Worm (Caenorhabditis elegans): ENCODE results near the gene dhs-25.
A peak's percentile ranks its signal among the peaks of the same experiment; 100 is the strongest.

DNA sequence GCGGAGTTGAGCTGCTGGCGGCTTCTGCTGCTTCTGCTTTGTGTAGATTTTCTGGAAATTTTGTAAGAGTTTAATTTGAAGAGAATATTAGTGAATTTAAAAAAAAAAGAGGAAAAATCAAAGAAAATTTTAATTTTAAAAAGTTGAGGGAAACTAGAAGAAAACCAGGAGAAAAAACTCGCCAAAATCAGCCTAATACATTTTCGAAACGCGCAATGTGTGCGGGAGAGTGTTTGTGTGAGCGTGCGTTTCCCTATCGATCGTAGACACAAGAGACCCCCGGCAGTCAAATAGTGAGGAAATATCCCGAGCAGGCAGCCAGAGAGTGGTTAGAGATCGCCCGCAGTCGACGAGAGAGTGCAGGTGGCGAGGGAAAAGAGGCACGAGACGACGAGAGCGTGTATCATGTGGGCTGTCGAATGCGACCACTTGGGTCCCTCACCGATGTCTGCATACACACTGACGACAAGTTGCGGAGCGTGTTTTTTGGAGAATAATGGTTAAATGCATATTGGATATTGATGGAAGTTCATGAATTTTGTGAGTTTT is 39.7 kb upstream of the dhs-25 start, which contains the start of gene zfp-3:
- TF ChIP-seq mab-5 (tag; optimal IDR thresholded peaks at IDR 0.05) (peak; percentile 92), snpc-4 (tag; optimal IDR thresholded peaks at IDR 0.05) (peak; percentile 84), ZK546.5 (tag; optimal IDR thresholded peaks at IDR 0.05) (peak; percentile 69), R02D3.7 (tag; optimal IDR thresholded peaks at IDR 0.05) (peak; percentile 12), nhr-237 (tag; optimal IDR thresholded peaks at IDR 0.05) (peak; percentile 75), unc-62 (GFP tag; optimal IDR thresholded peaks at IDR 0.05) (peak; percentile 48), zag-1 (tag; optimal IDR thresholded peaks at IDR 0.05) (peak; percentile 92), nhr-25 (tag; optimal IDR thresholded peaks at IDR 0.05) (peak; percentile 96), lin-39 (tag; optimal IDR thresholded peaks at IDR 0.05) (peak; percentile 36), lin-11 (tag; optimal IDR thresholded peaks at IDR 0.05) (peak; percentile 97), unc-39 (tag; optimal IDR thresholded peaks at IDR 0.05) (no peak), nhr-11 (tag; optimal IDR thresholded peaks at IDR 0.05) (no peak)
